Worm (Caenorhabditis elegans): ENCODE results near the gene F28A10.8.

The F28A10.8 gene

ce11 chrII:812917-813316, 25.4 kb downstream of the F28A10.8 start, which contains the start of gene F46F5.5:
F46F5.5 (minus strand) TSS chrII:813017.
- TF ChIP-seq egl-13 (tag; optimal IDR thresholded peaks at IDR 0.05) (no peak), lin-35 (GFP tag; optimal IDR thresholded peaks at IDR 0.05) (no peak), mab-9 (GFP tag; IDR thresholded peaks at IDR 0.05) (no peak), hlh-4 (tag; optimal IDR thresholded peaks at IDR 0.05) (no peak), Y116A8C.19 (tag; optimal IDR thresholded peaks at IDR 0.05; ENCODE audit: borderline replicate concordance) (no peak), nhr-237 (tag; optimal IDR thresholded peaks at IDR 0.05) (no peak), ces-1 (GFP tag; optimal IDR thresholded peaks at IDR 0.05) (no peak), C34B4.2 (tag; optimal IDR thresholded peaks at IDR 0.05) (no peak), hlh-17 (GFP tag; optimal IDR thresholded peaks at IDR 0.05; ENCODE audit: borderline replicate concordance) (no peak), nhr-11 (tag; optimal IDR thresholded peaks at IDR 0.05) (no peak), ets-5 (GFP tag; IDR thresholded peaks at IDR 0.05) (no peak), sptf-1 (tag; optimal IDR thresholded peaks at IDR 0.05) (no peak), ztf-4 (tag; optimal IDR thresholded peaks at IDR 0.05) (no peak), unc-130 (tag; optimal IDR thresholded peaks at IDR 0.05) (no peak), jun-1 (tag; optimal IDR thresholded peaks at IDR 0.05) (no peak)

ce11 chrII:808457-808856, 29.9 kb downstream of the F28A10.8 start, which contains the start of gene F46F5.11:
F46F5.11 (plus strand) TSS chrII:808757.
- TF ChIP-seq snpc-4 (tag; optimal IDR thresholded peaks at IDR 0.05): no peak
- TF ChIP-seq unc-130 (tag; optimal IDR thresholded peaks at IDR 0.05): no peak
- TF ChIP-seq egl-27 (tag; optimal IDR thresholded peaks at IDR 0.05): no peak
- TF ChIP-seq aha-1 (tag; optimal IDR thresholded peaks at IDR 0.05): no peak
- no peak for TF ChIP-seq pax-3 (tag; optimal IDR thresholded peaks at IDR 0.05)
- no peak for TF ChIP-seq unc-30 (tag; optimal IDR thresholded peaks at IDR 0.05)
- no peak for TF ChIP-seq nhr-12 (tag; optimal IDR thresholded peaks at IDR 0.05)
- TF ChIP-seq C04F5.9 (tag; optimal IDR thresholded peaks at IDR 0.05): no peak
- no peak for TF ChIP-seq nhr-77 (tag; optimal IDR thresholded peaks at IDR 0.05)
- no peak for TF ChIP-seq jun-1 (tag; optimal IDR thresholded peaks at IDR 0.05)
- no peak for TF ChIP-seq mab-9 (GFP tag; IDR thresholded peaks at IDR 0.05)
- no peak for TF ChIP-seq lin-13 (GFP tag; optimal IDR thresholded peaks at IDR 0.05)
- no peak for TF ChIP-seq xbp-1 (tag; optimal IDR thresholded peaks at IDR 0.05)
- TF ChIP-seq tbx-2 (tag; optimal IDR thresholded peaks at IDR 0.05): no peak
- TF ChIP-seq ceh-90 (tag; optimal IDR thresholded peaks at IDR 0.05): no peak
- TF ChIP-seq efl-3 (GFP tag; optimal IDR thresholded peaks at IDR 0.05): no peak

ce11 chrII:803009-803408, 35.3 kb downstream of the F28A10.8 start, which contains the start of gene F46F5.13:
F46F5.13 (plus strand) TSS chrII:803309.
- no peak for TF ChIP-seq ceh-90 (tag; optimal IDR thresholded peaks at IDR 0.05)
- no peak for TF ChIP-seq ama-1 (optimal IDR thresholded peaks at IDR 0.05)
- no peak for TF ChIP-seq nhr-11 (tag; optimal IDR thresholded peaks at IDR 0.05)
- TF ChIP-seq pqm-1 (tag; optimal IDR thresholded peaks at IDR 0.05): no peak
- TF ChIP-seq lsy-2 (tag; optimal IDR thresholded peaks at IDR 0.05): no peak
- no peak for TF ChIP-seq tlp-1 (tag; optimal IDR thresholded peaks at IDR 0.05)
- TF ChIP-seq nhr-85 (tag): no peak
- no peak for TF ChIP-seq dpl-1 (GFP tag; optimal IDR thresholded peaks at IDR 0.05)
- no peak for TF ChIP-seq zip-4 (GFP tag; optimal IDR thresholded peaks at IDR 0.05)
- TF ChIP-seq nhr-71 (tag; optimal IDR thresholded peaks at IDR 0.05): no peak
- no peak for TF ChIP-seq xbp-1 (tag; optimal IDR thresholded peaks at IDR 0.05)

- TF ChIP-seq alr-1 (tag; optimal IDR thresholded peaks at IDR 0.05; ENCODE audit: borderline replicate concordance) (no peak), nhr-20 (tag; optimal IDR thresholded peaks at IDR 0.05) (no peak), ets-5 (GFP tag; IDR thresholded peaks at IDR 0.05) (no peak), aly-2 (tag; optimal IDR thresholded peaks at IDR 0.05) (no peak), nhr-12 (tag; optimal IDR thresholded peaks at IDR 0.05) (no peak), ceh-88 (GFP tag; IDR thresholded peaks at IDR 0.05) (no peak), nhr-90 (tag; optimal IDR thresholded peaks at IDR 0.05; ENCODE audit: poor library complexity) (no peak), dpl-1 (GFP tag; optimal IDR thresholded peaks at IDR 0.05) (no peak), pqm-1 (tag; optimal IDR thresholded peaks at IDR 0.05) (no peak), xbp-1 (tag; optimal IDR thresholded peaks at IDR 0.05) (no peak), mdl-1 (tag; optimal IDR thresholded peaks at IDR 0.05) (no peak), nhr-47 (tag; optimal IDR thresholded peaks at IDR 0.05) (no peak), nhr-85 (tag) (no peak)
Observed at ce11 chrII:799700-800099, 38.6 kb downstream of the F28A10.8 start, which contains the start of gene F46F5.14. F46F5.14 (plus strand) TSS chrII:800000.

Measured in whole organism, L1 larva.